Worm (Caenorhabditis elegans) whole organism, young adult: ENCODE data around the gene F52G3.5.

Source experiments
- B0261.1 ChIP-seq: sonication (generic microtip); optimal IDR thresholded peaks from 2 replicates; lab custom pipeline; 2016; ENCODE audit warnings: mild to moderate bottlenecking, missing genetic modification characterization, moderate library complexity, missing compliant biosample characterization
- D2030.7 ChIP-seq: fragments of 200-800 bp; sonication (Bioruptor generic); IDR thresholded peaks from 2 replicates; pipeline ENCODE4 v1.3.6; 2022; ENCODE audit warnings: missing genetic modification reagents, missing genetic modification characterization, missing compliant biosample characterization
- F10E7.11 ChIP-seq: sonication (generic microtip); optimal IDR thresholded peaks from 2 replicates; lab custom pipeline; 2017; ENCODE audit warnings: mild to moderate bottlenecking, missing genetic modification characterization, moderate library complexity, missing compliant biosample characterization
- F22D6.2 ChIP-seq: sonication (generic microtip); optimal IDR thresholded peaks from 2 replicates; lab custom pipeline; 2016; ENCODE audit warnings: mild to moderate bottlenecking, missing genetic modification characterization, missing compliant biosample characterization
- F23B12.7 ChIP-seq: sonication (generic microtip); optimal IDR thresholded peaks from 2 replicates; lab custom pipeline; 2017; ENCODE audit warnings: missing genetic modification characterization, mild to moderate bottlenecking, missing compliant biosample characterization, antibody characterized with exemption, moderate library complexity; ENCODE audit not compliant: insufficient read depth
- F55B11.4 ChIP-seq: sonication (generic microtip); optimal IDR thresholded peaks from 2 replicates; lab custom pipeline; 2016; ENCODE audit warnings: missing compliant biosample characterization, missing genetic modification characterization, borderline replicate concordance; ENCODE audit not compliant: insufficient read depth
- F57C9.4 ChIP-seq: sonication (generic microtip); optimal IDR thresholded peaks from 2 replicates; lab custom pipeline; 2017; ENCODE audit warnings: mild to moderate bottlenecking, missing genetic modification characterization, missing compliant biosample characterization
- T07F8.4 ChIP-seq: sonication (generic microtip); optimal IDR thresholded peaks from 2 replicates; lab custom pipeline; 2016; ENCODE audit warnings: mild to moderate bottlenecking, missing genetic modification characterization, moderate library complexity, missing compliant biosample characterization
- T26A5.8 ChIP-seq: sonication (generic microtip); optimal IDR thresholded peaks from 2 replicates; lab custom pipeline; 2016; ENCODE audit warnings: missing genetic modification characterization, missing compliant biosample characterization
- Y67H2A.10 ChIP-seq: fragments of 200-800 bp; sonication (Bioruptor generic); conservative IDR thresholded peaks from 2 replicates; pipeline ENCODE4 v1.3.6; 2022; ENCODE audit warnings: missing genetic modification reagents, missing genetic modification characterization, missing compliant biosample characterization
- Y79H2A.3 ChIP-seq: fragments of 200-800 bp; sonication (Bioruptor generic); conservative IDR thresholded peaks from 2 replicates; pipeline ENCODE4 v1.3.6; 2022; ENCODE audit warnings: missing genetic modification reagents, missing genetic modification characterization, missing compliant biosample characterization
- Y95B8A.8 ChIP-seq: fragments of 200-800 bp; sonication (Bioruptor generic); IDR thresholded peaks from 2 replicates; pipeline ENCODE4 v1.3.6; 2022; ENCODE audit warnings: missing genetic modification reagents, missing genetic modification characterization, missing compliant biosample characterization
- aptf-2 ChIP-seq: fragments of 200-800 bp; sonication (Bioruptor generic); conservative IDR thresholded peaks from 2 replicates; pipeline ENCODE4 v1.3.6; 2022; ENCODE audit warnings: missing genetic modification reagents, missing genetic modification characterization, missing compliant biosample characterization
- atf-7 ChIP-seq: sonication (generic microtip); optimal IDR thresholded peaks from 2 replicates; lab custom pipeline; 2017; ENCODE audit warnings: mild to moderate bottlenecking, missing genetic modification characterization, missing compliant biosample characterization
- athp-1 ChIP-seq: sonication (generic microtip); optimal IDR thresholded peaks from 2 replicates; lab custom pipeline; 2017; ENCODE audit warnings: mild to moderate bottlenecking, missing genetic modification characterization, missing compliant biosample characterization
- attf-3 ChIP-seq: fragments of 200-800 bp; sonication (Bioruptor generic); conservative IDR thresholded peaks from 2 replicates; pipeline ENCODE4 v1.3.6; 2022; ENCODE audit warnings: missing genetic modification reagents, missing genetic modification characterization, missing compliant biosample characterization
- bed-1 ChIP-seq: fragments of 200-800 bp; sonication (Bioruptor generic); IDR thresholded peaks from 2 replicates; pipeline ENCODE4 v1.3.6; 2022; ENCODE audit warnings: missing genetic modification reagents, missing genetic modification characterization, missing compliant biosample characterization
- ccch-3 ChIP-seq: fragments of 200-800 bp; sonication (Bioruptor generic); optimal IDR thresholded peaks from 2 replicates; lab custom pipeline; 2018; ENCODE audit warnings: mild to moderate bottlenecking, missing genetic modification characterization, missing compliant biosample characterization
- ceh-91 ChIP-seq: fragments of 200-800 bp; sonication (Bioruptor generic); IDR thresholded peaks from 2 replicates; pipeline ENCODE4 v1.3.6; 2022; ENCODE audit warnings: missing genetic modification reagents, missing genetic modification characterization, missing compliant biosample characterization
- dox-1 ChIP-seq: fragments of 200-800 bp; sonication (Bioruptor generic); IDR thresholded peaks from 2 replicates; pipeline ENCODE4 v1.3.6; 2022; ENCODE audit warnings: missing genetic modification reagents, missing genetic modification characterization, missing compliant biosample characterization
- dpff-1 ChIP-seq: sonication (generic microtip); optimal IDR thresholded peaks from 2 replicates; lab custom pipeline; 2017; ENCODE audit warnings: mild to moderate bottlenecking, missing genetic modification characterization, missing compliant biosample characterization
- egl-18 ChIP-seq: fragments of 200-800 bp; sonication (Bioruptor generic); IDR thresholded peaks from 2 replicates; pipeline ENCODE4 v1.3.6; 2022; ENCODE audit warnings: missing genetic modification reagents, missing genetic modification characterization, missing compliant biosample characterization
- ekl-4 ChIP-seq: fragments of 200-800 bp; sonication (Bioruptor generic); IDR thresholded peaks from 2 replicates; pipeline ENCODE4 v1.3.6; 2022; ENCODE audit warnings: missing genetic modification reagents, missing genetic modification characterization, missing compliant biosample characterization
- gei-17 ChIP-seq: fragments of 200-800 bp; sonication (Bioruptor generic); optimal IDR thresholded peaks from 2 replicates; lab custom pipeline; 2018; ENCODE audit warnings: mild to moderate bottlenecking, missing genetic modification characterization, missing compliant biosample characterization
- him-1 ChIP-seq: sonication (generic microtip); optimal IDR thresholded peaks from 2 replicates; lab custom pipeline; 2016; ENCODE audit warnings: missing genotype, missing genetic modification reagents, missing genetic modification characterization, missing compliant biosample characterization
- hrde-1 ChIP-seq: sonication (generic microtip); optimal IDR thresholded peaks from 2 replicates; lab custom pipeline; 2016; ENCODE audit warnings: missing genetic modification characterization, mild to moderate bottlenecking, missing compliant biosample characterization, moderate library complexity, missing genotype, missing genetic modification reagents, borderline replicate concordance
- hsf-1 ChIP-seq: fragments of 200-800 bp; sonication (Bioruptor generic); IDR thresholded peaks from 2 replicates; pipeline ENCODE4 v1.3.6; 2022; ENCODE audit warnings: missing genetic modification reagents, missing genetic modification characterization, missing compliant biosample characterization
- lag-1 ChIP-seq: fragments of 200-800 bp; sonication (Bioruptor generic); IDR thresholded peaks from 2 replicates; pipeline ENCODE4 v1.3.6; 2022; ENCODE audit warnings: missing genetic modification reagents, missing genetic modification characterization, missing compliant biosample characterization
- let-526 ChIP-seq: fragments of 200-800 bp; sonication (Bioruptor generic); IDR thresholded peaks from 2 replicates; pipeline ENCODE4 v1.3.6; 2022; ENCODE audit warnings: missing genetic modification reagents, missing genetic modification characterization, missing compliant biosample characterization
- lin-26 ChIP-seq: fragments of 200-800 bp; sonication (Bioruptor generic); IDR thresholded peaks from 2 replicates; pipeline ENCODE4 v1.3.6; 2022; ENCODE audit warnings: missing genetic modification reagents, missing genetic modification characterization, missing compliant biosample characterization
- lin-35 ChIP-seq, 3 experiments: fragments of 150-350 bp in 2 of 3; sonication (generic microtip) in 1 of 3; optimal IDR thresholded peaks; 2 replicates each; lab custom pipeline; 2014 to 2018; ENCODE audit warnings: missing biosample characterization in 3 of 3, missing genetic modification characterization in 3 of 3, missing genetic modification reagents in 3 of 3
- lin-54 ChIP-seq: fragments of 200-800 bp; sonication (Bioruptor generic); optimal IDR thresholded peaks from 2 replicates; lab custom pipeline; 2018; ENCODE audit warnings: mild to moderate bottlenecking, missing genetic modification characterization, missing compliant biosample characterization
- lir-1 ChIP-seq: fragments of 200-800 bp; sonication (Bioruptor generic); conservative IDR thresholded peaks from 2 replicates; pipeline ENCODE4 v1.3.6; 2022; ENCODE audit warnings: missing genetic modification reagents, missing genetic modification characterization, missing compliant biosample characterization
- lsl-1 ChIP-seq: fragments of 200-800 bp; sonication (Bioruptor generic); optimal IDR thresholded peaks from 2 replicates; lab custom pipeline; 2018; ENCODE audit warnings: mild to moderate bottlenecking, missing genetic modification characterization, moderate library complexity, missing compliant biosample characterization
- madf-10 ChIP-seq: sonication (generic microtip); optimal IDR thresholded peaks from 2 replicates; lab custom pipeline; 2016; ENCODE audit warnings: mild to moderate bottlenecking, missing genetic modification characterization, missing compliant biosample characterization
- madf-3 ChIP-seq: fragments of 200-800 bp; sonication (Bioruptor generic); IDR thresholded peaks from 2 replicates; pipeline ENCODE4 v1.3.6; 2022; ENCODE audit warnings: missing genetic modification reagents, missing genetic modification characterization, missing compliant biosample characterization
- nfya-2 ChIP-seq: fragments of 200-800 bp; sonication (Bioruptor generic); IDR thresholded peaks from 2 replicates; pipeline ENCODE4 v1.3.6; 2022; ENCODE audit warnings: missing genetic modification reagents, missing genetic modification characterization, missing compliant biosample characterization
- nhr-120 ChIP-seq: fragments of 200-800 bp; sonication (Bioruptor generic); IDR thresholded peaks from 2 replicates; pipeline ENCODE4 v1.3.6; 2022; ENCODE audit warnings: missing genetic modification characterization, missing compliant biosample characterization
- nhr-179 ChIP-seq: sonication (generic microtip); optimal IDR thresholded peaks from 2 replicates; lab custom pipeline; 2016; ENCODE audit warnings: mild to moderate bottlenecking, missing genetic modification characterization, missing compliant biosample characterization
- rpc-1 ChIP-seq, 2 experiments: fragments of 150-350 bp in 1 of 2; sonication (generic microtip) in 1 of 2; optimal IDR thresholded peaks; 2 replicates each; lab custom pipeline; 2014 to 2018; ENCODE audit warnings: missing biosample characterization in 1 of 2, missing genetic modification characterization in 1 of 2, missing genetic modification reagents in 1 of 2, missing genotype in 1 of 2
- snpc-3.4 ChIP-seq: sonication (generic microtip); optimal IDR thresholded peaks from 2 replicates; lab custom pipeline; 2017; ENCODE audit warnings: missing genetic modification characterization, mild to moderate bottlenecking, missing compliant biosample characterization, antibody characterized with exemption, moderate library complexity, missing genotype, missing genetic modification reagents
- somi-1 ChIP-seq: fragments of 200-800 bp; sonication (Bioruptor generic); optimal IDR thresholded peaks from 2 replicates; lab custom pipeline; 2018; ENCODE audit warnings: mild to moderate bottlenecking, missing genetic modification characterization, missing compliant biosample characterization
- tbp1 ChIP-seq: fragments of 200-800 bp; sonication (Bioruptor generic); optimal IDR thresholded peaks from 2 replicates; lab custom pipeline; 2018; ENCODE audit warnings: mild to moderate bottlenecking, missing genetic modification characterization, missing compliant biosample characterization
- tbx-9 ChIP-seq: sonication (generic microtip); optimal IDR thresholded peaks from 2 replicates; lab custom pipeline; 2016; ENCODE audit warnings: borderline replicate concordance, missing genetic modification characterization, inconsistent platforms, missing compliant biosample characterization
- ztf-25 ChIP-seq: fragments of 200-800 bp; sonication (Bioruptor generic); IDR thresholded peaks from 2 replicates; pipeline ENCODE4 v1.3.6; 2022; ENCODE audit warnings: missing genetic modification reagents, missing genetic modification characterization, missing compliant biosample characterization
- ztf-3 ChIP-seq: fragments of 200-800 bp; sonication (Bioruptor generic); optimal IDR thresholded peaks from 2 replicates; lab custom pipeline; 2018; ENCODE audit warnings: mild to moderate bottlenecking, missing genetic modification characterization, missing compliant biosample characterization

F52G3.5 gene

ce11 chrX:16929560-16930332 is 46.2 kb downstream of the F52G3.5 start (continued):
- TF ChIP-seq F23B12.7 (no peak), attf-3 (GFP tag; lab: Robert Waterston, UW) (0 out of 2 replicates have a peak, but pooled peaks have one; percentile 26), lin-54 (GFP tag; lab: Kevin White, UChicago) (peak; percentile 42), Y79H2A.3 (GFP tag; lab: Robert Waterston, UW) (no peak), T26A5.8 (tag; lab: Kevin White, UChicago) (peak; percentile 16), aptf-2 (no peak), lag-1 (0 out of 2 replicates have a peak, but pooled peaks have one; percentile 67), B0261.1 (tag; lab: Kevin White, UChicago) (peak; percentile 28), dpff-1 (peak; percentile 68), ztf-25 (GFP tag; lab: Robert Waterston, UW) (no peak), lin-26 (no peak; the same call in none of the 2 replicates), athp-1 (tag; lab: Kevin White, UChicago) (peak; percentile 79), D2030.7 (GFP tag; lab: Robert Waterston, UW) (no peak), gei-17 (GFP tag; lab: Kevin White, UChicago) (peak; percentile 91), lin-35 (GFP tag; optimal IDR thresholded peaks at IDR 0.05; lab: Kevin White, UChicago) (peak in 2 of 3 experiments; percentile 40 to 59), lir-1 (peak; percentile 79), F55B11.4 (tag; lab: Kevin White, UChicago) (no peak), tbp1 (GFP tag; lab: Kevin White, UChicago) (peak; percentile 76), F57C9.4 (tag; lab: Kevin White, UChicago) (no peak), somi-1 (peak; percentile 95), bed-1 (GFP tag; lab: Robert Waterston, UW) (0 out of 2 replicates have a peak, but pooled peaks have one; percentile 84), madf-3 (GFP tag; lab: Robert Waterston, UW) (peak; percentile 97), lsl-1 (GFP tag; lab: Kevin White, UChicago) (no peak), ekl-4 (peak; percentile 97), ccch-3 (GFP tag; lab: Kevin White, UChicago) (no peak), dox-1 (GFP tag; lab: Robert Waterston, UW) (peak; percentile 83), ceh-91 (GFP tag; lab: Robert Waterston, UW) (no peak), F22D6.2 (tag; lab: Kevin White, UChicago) (peak; percentile 88), Y67H2A.10 (GFP tag; lab: Robert Waterston, UW) (peak; percentile 97), him-1 (tag; lab: Kevin White, UChicago) (no peak), rpc-1 (optimal IDR thresholded peaks at IDR 0.05; lab: Kevin White, UChicago) (peak; percentile 34), rpc-1 (tag; optimal IDR thresholded peaks at IDR 0.05; lab: Kevin White, UChicago) (no peak), egl-18 (GFP tag; lab: Robert Waterston, UW) (no peak; the same call in 1 of the 2 replicates), T07F8.4 (tag; lab: Kevin White, UChicago) (peak; percentile 57), hrde-1 (tag; lab: Kevin White, UChicago) (no peak), tbx-9 (tag; lab: Kevin White, UChicago) (no peak), Y95B8A.8 (peak; percentile 89), hsf-1 (GFP tag; lab: Robert Waterston, UW) (peak; percentile 99), nfya-2 (GFP tag; lab: Robert Waterston, UW) (no peak), atf-7 (tag; lab: Kevin White, UChicago) (peak; percentile 97), snpc-3.4 (no peak), let-526 (peak; percentile 91), nhr-120 (GFP tag; lab: Robert Waterston, UW) (no peak), ztf-3 (GFP tag; lab: Kevin White, UChicago) (peak; percentile 83), madf-10 (tag; lab: Kevin White, UChicago) (peak; percentile 93), F10E7.11 (no peak), nhr-179 (tag; lab: Kevin White, UChicago) (peak; percentile 66)
